Worm (Caenorhabditis elegans) whole organism, mixed stage, embryonic: Measurements from ENCODE around the gene Y43C5B.2.

Source experiments
- M03D4.4 ChIP-seq: sonication (generic microtip); optimal IDR thresholded peaks from 2 replicates; lab custom pipeline; 2017; ENCODE audit warnings: mild to moderate bottlenecking, missing genetic modification characterization, missing compliant biosample characterization
- bed-3 ChIP-seq: fragments of 200-800 bp; sonication (Bioruptor generic); optimal IDR thresholded peaks from 3 replicates; lab custom pipeline; 2018; ENCODE audit warnings: mild to moderate bottlenecking, missing genetic modification characterization, moderate library complexity, missing compliant biosample characterization
- ces-1 ChIP-seq: fragments of 150-350 bp; optimal IDR thresholded peaks from 2 replicates; lab custom pipeline; 2014; ENCODE audit warnings: missing biosample characterization, missing genetic modification reagents, missing genetic modification characterization
- cnd-1 ChIP-seq: fragments of 200-800 bp; sonication (Bioruptor generic); optimal IDR thresholded peaks from 2 replicates; lab custom pipeline; 2018; ENCODE audit warnings: mild to moderate bottlenecking, missing genetic modification characterization, missing compliant biosample characterization
- drap-1 ChIP-seq: fragments of 200-800 bp; sonication (Bioruptor generic); optimal IDR thresholded peaks from 3 replicates; lab custom pipeline; 2018; ENCODE audit warnings: mild to moderate bottlenecking, missing genetic modification characterization, missing compliant biosample characterization
- elt-1 ChIP-seq: sonication (generic microtip); optimal IDR thresholded peaks from 2 replicates; lab custom pipeline; 2017; ENCODE audit warnings: missing genetic modification characterization, mild to moderate bottlenecking, missing compliant biosample characterization, antibody characterized with exemption, moderate library complexity, borderline replicate concordance; ENCODE audit not compliant: insufficient read depth
- elt-3 ChIP-seq: fragments of 150-350 bp; optimal IDR thresholded peaks from 2 replicates; lab custom pipeline; 2014; ENCODE audit warnings: missing biosample characterization, missing genetic modification characterization
- flh-1 ChIP-seq: fragments of 200-800 bp; sonication (Bioruptor generic); optimal IDR thresholded peaks from 2 replicates; lab custom pipeline; 2018; ENCODE audit warnings: mild to moderate bottlenecking, missing genetic modification characterization, moderate library complexity, missing compliant biosample characterization
- ham-2 ChIP-seq: fragments of 200-800 bp; sonication (Bioruptor generic); optimal IDR thresholded peaks from 2 replicates; lab custom pipeline; 2018; ENCODE audit warnings: mild to moderate bottlenecking, missing genetic modification characterization, missing compliant biosample characterization
- hlh-1 ChIP-seq: fragments of 150-350 bp; optimal IDR thresholded peaks from 2 replicates; lab custom pipeline; 2014; ENCODE audit warnings: missing biosample characterization, missing genetic modification reagents, missing genetic modification characterization
- lin-13 ChIP-seq: fragments of 150-350 bp; optimal IDR thresholded peaks from 2 replicates; lab custom pipeline; 2014; ENCODE audit warnings: missing biosample characterization, missing genetic modification characterization
- lin-32 ChIP-seq: fragments of 200-800 bp; sonication (Bioruptor generic); optimal IDR thresholded peaks from 2 replicates; lab custom pipeline; 2018; ENCODE audit warnings: mild to moderate bottlenecking, missing genetic modification characterization, missing compliant biosample characterization
- lsy-2 ChIP-seq: fragments of 150-350 bp; optimal IDR thresholded peaks from 2 replicates; lab custom pipeline; 2014; ENCODE audit warnings: missing biosample characterization, missing genetic modification characterization
- mab-5 ChIP-seq: fragments of 150-350 bp; optimal IDR thresholded peaks from 2 replicates; lab custom pipeline; 2014; ENCODE audit warnings: missing biosample characterization, missing genetic modification characterization
- mep-1 ChIP-seq: fragments of 150-350 bp; optimal IDR thresholded peaks from 2 replicates; lab custom pipeline; 2017; ENCODE audit warnings: missing biosample characterization, missing genetic modification reagents, missing genetic modification characterization, inconsistent platforms
- mls-2 ChIP-seq: sonication (generic microtip); optimal IDR thresholded peaks from 2 replicates; lab custom pipeline; 2016; ENCODE audit warnings: mild to moderate bottlenecking, missing genetic modification characterization, moderate library complexity, missing compliant biosample characterization
- nhr-12 ChIP-seq: fragments of 150-350 bp; optimal IDR thresholded peaks from 2 replicates; lab custom pipeline; 2014; ENCODE audit warnings: missing biosample characterization, missing genetic modification characterization
- nhr-2 ChIP-seq: fragments of 150-350 bp; optimal IDR thresholded peaks from 2 replicates; lab custom pipeline; 2014; ENCODE audit warnings: missing biosample characterization, missing genetic modification characterization
- nhr-237 ChIP-seq: fragments of 150-350 bp; optimal IDR thresholded peaks from 2 replicates; lab custom pipeline; 2014; ENCODE audit warnings: missing biosample characterization, missing genetic modification characterization
- sem-2 ChIP-seq: fragments of 200-800 bp; sonication (Bioruptor generic); optimal IDR thresholded peaks from 2 replicates; lab custom pipeline; 2018; ENCODE audit warnings: mild to moderate bottlenecking, missing genetic modification characterization, missing compliant biosample characterization
- snpc-4 ChIP-seq: fragments of 150-350 bp; optimal IDR thresholded peaks from 2 replicates; lab custom pipeline; 2014; ENCODE audit warnings: missing biosample characterization, missing genetic modification characterization
- sptf-1 ChIP-seq: sonication (generic microtip); optimal IDR thresholded peaks from 2 replicates; lab custom pipeline; 2017; ENCODE audit warnings: mild to moderate bottlenecking, missing genetic modification characterization, moderate library complexity, missing compliant biosample characterization
- tbx-8 ChIP-seq: fragments of 200-800 bp; sonication (Bioruptor generic); optimal IDR thresholded peaks from 2 replicates; lab custom pipeline; 2018; ENCODE audit warnings: mild to moderate bottlenecking, missing genetic modification characterization, moderate library complexity, missing compliant biosample characterization
- unc-120 ChIP-seq: sonication (generic microtip); optimal IDR thresholded peaks from 2 replicates; lab custom pipeline; 2017; ENCODE audit warnings: missing genetic modification characterization, missing compliant biosample characterization; ENCODE audit not compliant: poor library complexity, severe bottlenecking
- unc-39 ChIP-seq: fragments of 150-350 bp; optimal IDR thresholded peaks from 2 replicates; lab custom pipeline; 2014; ENCODE audit warnings: missing biosample characterization, missing genetic modification characterization
- unc-62 ChIP-seq: fragments of 150-350 bp; optimal IDR thresholded peaks from 2 replicates; lab custom pipeline; 2014; ENCODE audit warnings: missing biosample characterization, missing genetic modification reagents, missing genetic modification characterization
- ztf-11 ChIP-seq: fragments of 150-350 bp; optimal IDR thresholded peaks from 2 replicates; lab custom pipeline; 2014; ENCODE audit warnings: missing biosample characterization, missing genetic modification characterization

Y43C5B.2 gene

DNA sequence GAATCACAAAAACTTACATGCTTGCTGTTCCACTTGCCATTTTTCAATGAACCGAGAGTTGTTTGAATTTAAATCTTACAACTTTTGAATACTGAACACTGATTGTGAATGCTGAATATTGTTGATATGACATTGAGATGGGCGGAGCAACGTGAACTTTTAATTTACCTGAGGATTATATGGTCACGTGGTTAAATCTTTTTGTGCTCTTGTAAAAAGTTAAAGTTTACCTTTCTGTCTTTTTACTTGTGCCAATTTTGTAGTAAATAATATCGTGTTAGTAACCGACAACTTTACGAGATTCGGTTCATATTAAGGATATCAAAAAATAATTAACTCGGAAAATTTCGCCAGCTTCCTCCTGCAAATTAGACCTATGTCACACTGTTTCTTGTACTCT is at the start of gene Y43C5B.2:
Gene Y43C5B.2, minus strand, starts transcription at position 101 of the 400 bp plus-strand sequence.
- TF ChIP-seq elt-3 (no peak), flh-1 (GFP tag; lab: Kevin White, UChicago) (no peak), hlh-1 (tag; lab: Kevin White, UChicago) (no peak), cnd-1 (tag; lab: Kevin White, UChicago) (no peak), mls-2 (no peak), unc-62 (GFP tag; lab: Kevin White, UChicago) (no peak), elt-1 (tag; lab: Kevin White, UChicago) (no peak), snpc-4 (tag; lab: Kevin White, UChicago) (no peak), lsy-2 (tag; lab: Kevin White, UChicago) (no peak), bed-3 (GFP tag; lab: Kevin White, UChicago) (no peak), sem-2 (GFP tag; lab: Kevin White, UChicago) (no peak), ztf-11 (tag; lab: Kevin White, UChicago) (no peak), lin-32 (GFP tag; lab: Kevin White, UChicago) (no peak), nhr-237 (no peak), unc-39 (tag; lab: Kevin White, UChicago) (no peak), sptf-1 (tag; lab: Kevin White, UChicago) (no peak), tbx-8 (GFP tag; lab: Kevin White, UChicago) (no peak), drap-1 (GFP tag; lab: Kevin White, UChicago) (no peak), M03D4.4 (no peak)

DNA sequence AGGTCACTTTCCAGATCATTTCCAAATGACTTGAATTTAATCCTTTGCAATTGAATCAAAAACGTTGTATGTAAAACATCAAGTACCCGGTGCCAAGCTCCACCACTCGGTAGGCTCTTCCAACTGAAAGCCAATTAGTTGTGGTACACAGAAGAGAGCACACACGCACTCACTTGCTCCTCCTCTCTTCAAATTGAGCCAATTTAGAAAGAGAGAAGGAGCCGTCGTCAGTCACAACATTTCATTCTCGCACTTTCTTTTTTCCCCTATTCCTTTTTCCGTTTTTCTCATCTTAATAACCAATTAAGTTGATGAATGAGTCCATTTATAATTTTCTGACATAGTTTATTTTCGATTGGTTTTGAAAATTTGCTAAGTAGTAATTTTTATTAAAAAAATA is 46.1 kb upstream of the Y43C5B.2 start:
- peak; percentile 73 for TF ChIP-seq ces-1 (GFP tag; lab: Kevin White, UChicago)
- no peak for TF ChIP-seq nhr-237
- TF ChIP-seq ztf-11 (tag; lab: Kevin White, UChicago) = no peak

DNA sequence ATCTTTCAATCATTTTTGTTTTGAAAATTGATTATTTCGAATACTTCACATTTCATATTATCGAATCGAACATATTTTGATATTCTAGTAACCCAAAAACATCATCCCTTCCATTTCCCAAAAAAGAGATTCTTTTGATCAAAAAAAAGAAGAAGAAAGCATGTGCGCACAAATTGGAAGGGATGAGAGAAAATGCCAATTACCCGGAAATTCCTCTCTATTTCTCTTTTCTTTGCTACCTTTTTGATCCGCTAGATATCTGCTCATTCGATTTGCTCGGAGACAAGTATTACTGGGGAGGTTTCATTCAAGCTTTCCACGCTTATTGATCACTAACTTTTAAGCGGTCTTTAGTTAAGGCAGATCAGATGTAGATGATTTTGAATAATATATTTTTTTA is 44.7 kb upstream of the Y43C5B.2 start:
- TF ChIP-seq unc-120 (tag; lab: Kevin White, UChicago) (no peak), mep-1 (tag; lab: Kevin White, UChicago) (no peak), ces-1 (GFP tag; lab: Kevin White, UChicago) (peak; percentile 85), elt-1 (tag; lab: Kevin White, UChicago) (no peak), nhr-12 (tag; lab: Kevin White, UChicago) (no peak), lsy-2 (tag; lab: Kevin White, UChicago) (no peak), bed-3 (GFP tag; lab: Kevin White, UChicago) (no peak)

DNA sequence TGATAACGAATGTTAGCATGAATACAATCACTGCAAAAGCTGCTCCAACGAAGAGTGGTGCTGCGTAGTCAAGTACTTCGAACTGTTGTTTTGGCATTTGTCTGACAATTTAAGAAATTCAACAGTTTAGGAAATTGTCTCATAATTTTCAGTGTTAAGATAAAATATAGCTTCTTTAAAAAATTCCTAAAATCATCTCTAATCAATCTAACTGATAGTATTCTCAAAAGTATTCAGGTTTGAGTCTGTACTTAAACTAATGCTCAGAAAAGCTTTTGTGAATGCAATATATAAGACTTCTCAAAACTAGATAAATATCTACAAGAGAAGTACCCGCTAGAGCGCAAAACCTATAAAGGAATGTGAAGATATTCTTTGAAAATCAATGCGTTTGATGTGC is 42.7 kb upstream of the Y43C5B.2 start, which contains the start of gene R10H10.4:
Gene R10H10.4, minus strand, starts transcription at position 101 of the 400 bp plus-strand sequence.
- no peak for TF ChIP-seq bed-3 (GFP tag; lab: Kevin White, UChicago)

DNA sequence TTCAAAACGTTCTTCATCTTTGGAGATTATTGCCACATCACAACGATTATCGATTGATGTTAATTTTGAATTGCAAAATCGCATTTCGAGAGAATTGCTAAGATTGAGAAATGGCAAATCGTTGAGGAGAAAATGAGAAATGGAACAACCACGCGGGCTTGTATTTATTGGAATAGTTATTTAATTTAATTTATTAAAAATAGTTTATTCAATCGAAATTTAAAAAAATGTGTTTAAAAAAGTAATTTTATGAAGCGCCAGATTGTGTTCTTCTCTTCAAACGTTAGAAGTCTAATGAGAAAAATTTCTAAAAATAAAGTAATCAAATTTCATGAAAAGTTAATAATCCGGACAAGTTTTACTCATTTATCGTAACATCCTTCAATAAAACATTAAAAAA is 39.7 kb upstream of the Y43C5B.2 start, which contains the start of gene spe-26:
Gene spe-26, minus strand, starts transcription at position 101 of the 400 bp plus-strand sequence.
- TF ChIP-seq nhr-12 (tag; lab: Kevin White, UChicago) (no peak), ztf-11 (tag; lab: Kevin White, UChicago) (no peak), ham-2 (GFP tag; lab: Kevin White, UChicago) (no peak), flh-1 (GFP tag; lab: Kevin White, UChicago) (no peak), mls-2 (no peak), mab-5 (tag; lab: Kevin White, UChicago) (no peak)

DNA sequence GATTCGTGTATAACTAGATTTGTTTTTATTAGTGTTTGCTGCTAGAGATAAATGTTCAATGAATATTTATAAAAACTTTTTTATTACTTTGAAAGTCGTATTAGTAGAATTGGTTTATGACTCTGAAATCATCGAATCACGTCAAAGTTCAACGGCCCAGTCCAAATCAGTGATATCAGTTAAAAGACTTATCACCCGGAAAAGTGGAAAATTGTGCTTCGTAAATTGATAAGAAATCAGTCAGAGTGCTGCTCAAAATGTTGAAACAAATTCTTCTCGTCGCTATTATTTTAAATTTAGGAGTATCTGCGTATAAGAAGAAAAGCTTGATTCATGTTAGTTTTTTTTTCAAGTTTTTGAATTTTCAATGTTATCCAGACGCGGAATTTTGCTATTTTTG is 36.1 kb upstream of the Y43C5B.2 start, which contains the start of gene R10H10.3:
Gene R10H10.3, plus strand, starts transcription at position 243 of the 400 bp plus-strand sequence.
- TF ChIP-seq lin-13 (tag; lab: Kevin White, UChicago) (no peak), nhr-2 (tag; lab: Kevin White, UChicago) (no peak), hlh-1 (tag; lab: Kevin White, UChicago) (no peak)

DNA sequence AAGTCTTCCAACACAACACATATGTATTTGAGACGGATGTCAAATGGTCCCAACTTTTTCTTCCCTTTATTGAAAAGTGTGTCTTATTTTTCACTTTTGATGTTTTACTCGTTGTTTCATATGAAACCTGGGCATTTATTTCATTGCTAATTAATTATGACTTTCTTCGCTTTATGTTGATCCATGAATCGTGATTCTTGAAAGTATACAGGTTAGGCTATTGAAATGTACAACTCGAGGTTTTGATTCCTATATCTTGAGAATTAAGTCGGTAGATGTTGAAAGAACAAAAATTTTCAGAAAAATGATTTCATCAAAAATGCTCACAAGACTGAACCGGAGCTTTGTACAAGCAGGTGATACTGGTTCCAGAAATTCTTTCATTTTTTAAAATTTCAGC is 35.0 kb upstream of the Y43C5B.2 start, which contains the start of gene nfu-1:
Gene nfu-1, plus strand, starts transcription at position 301 of the 400 bp plus-strand sequence.
- TF ChIP-seq lin-13 (tag; lab: Kevin White, UChicago) = no peak
